Worm (Caenorhabditis elegans): ENCODE data around the gene glr-2.

ce11 chrIII:7148191-7148590 is 3.4 kb upstream of the glr-2 start:
- TF ChIP-seq F13H6.1 (tag; optimal IDR thresholded peaks at IDR 0.05) (no peak), ZK546.5 (tag; optimal IDR thresholded peaks at IDR 0.05) (no peak), nhr-11 (tag; optimal IDR thresholded peaks at IDR 0.05) (no peak), ama-1 (optimal IDR thresholded peaks at IDR 0.05) (no peak), nhr-12 (tag; optimal IDR thresholded peaks at IDR 0.05) (no peak), gmeb-1 (tag; optimal IDR thresholded peaks at IDR 0.05) (no peak), sma-9 (GFP tag; optimal IDR thresholded peaks at IDR 0.05) (no peak), sma-9 (tag; optimal IDR thresholded peaks at IDR 0.05) (no peak), nhr-21 (tag; optimal IDR thresholded peaks at IDR 0.05) (no peak), mab-5 (tag; optimal IDR thresholded peaks at IDR 0.05) (no peak), elt-3 (tag; optimal IDR thresholded peaks at IDR 0.05) (no peak), unc-62 (GFP tag; optimal IDR thresholded peaks at IDR 0.05) (no peak), R02D3.7 (tag; optimal IDR thresholded peaks at IDR 0.05) (no peak)

All from whole organism, L2 larva.